Fruit fly (Drosophila melanogaster) whole organism, embryonic: Measurements from ENCODE around the gene CG15543.

Experiments
- Ada2b ChIP-seq: fragments of 200-800 bp; sonication (Bioruptor generic); IDR thresholded peaks from 2 replicates; pipeline ENCODE4 v1.3.6; 2022; ENCODE audit warnings: missing biosample characterization, missing genetic modification characterization
- Aef1 ChIP-seq: fragments of 200-800 bp; sonication (Bioruptor generic); IDR thresholded peaks from 3 replicates; pipeline ENCODE4 v1.3.6; 2022; ENCODE audit warnings: missing biosample characterization, missing genetic modification characterization
- B-H1 ChIP-seq: fragments of 200-800 bp; sonication (Bioruptor generic); IDR thresholded peaks from 3 replicates; pipeline ENCODE4 v1.3.6; 2022; ENCODE audit warnings: missing biosample characterization, missing genetic modification characterization
- CG1024 ChIP-seq: fragments of 200-800 bp; sonication (Bioruptor generic); IDR thresholded peaks from 2 replicates; pipeline ENCODE4 v1.3.6; 2022; ENCODE audit warnings: missing biosample characterization, missing genetic modification characterization
- CG10654 ChIP-seq: fragments of 200-800 bp; sonication (Bioruptor generic); optimal IDR thresholded peaks from 2 replicates; lab custom pipeline; 2016; ENCODE audit warnings: missing biosample characterization, missing genetic modification characterization
- CG11504 ChIP-seq: fragments of 200-800 bp; sonication (Bioruptor generic); optimal IDR thresholded peaks from 3 replicates; lab custom pipeline; 2019; ENCODE audit warnings: missing biosample characterization, mild to moderate bottlenecking, missing genetic modification characterization, moderate library complexity
- CG11723 ChIP-seq: fragments of 200-800 bp; sonication (Bioruptor generic); optimal IDR thresholded peaks from 2 replicates; lab custom pipeline; 2017; ENCODE audit warnings: missing biosample characterization, mild to moderate bottlenecking, missing genetic modification characterization
- CG12391 ChIP-seq: fragments of 200-800 bp; sonication (Bioruptor generic); optimal IDR thresholded peaks from 3 replicates; lab custom pipeline; 2018; ENCODE audit warnings: missing biosample characterization, mild to moderate bottlenecking, missing genetic modification characterization, moderate library complexity
- CG12769 ChIP-seq: fragments of 200-800 bp; sonication (Bioruptor generic); optimal IDR thresholded peaks from 2 replicates; lab custom pipeline; 2019; ENCODE audit warnings: missing biosample characterization, mild to moderate bottlenecking, missing genetic modification characterization, moderate library complexity
- CG15514 ChIP-seq: fragments of 200-800 bp; sonication (Bioruptor generic); optimal IDR thresholded peaks from 3 replicates; lab custom pipeline; 2017; ENCODE audit warnings: missing biosample characterization, missing genetic modification characterization, mild to moderate bottlenecking, moderate library complexity, missing genetic modification reagents
- CG17802 ChIP-seq: fragments of 200-800 bp; sonication (Bioruptor generic); optimal IDR thresholded peaks from 2 replicates; lab custom pipeline; 2018; ENCODE audit warnings: missing biosample characterization, mild to moderate bottlenecking, missing genetic modification characterization, moderate library complexity
- CG2120 ChIP-seq: fragments of 200-800 bp; sonication (Bioruptor generic); optimal IDR thresholded peaks from 3 replicates; lab custom pipeline; 2016; ENCODE audit warnings: missing biosample characterization, missing genetic modification characterization
- CG31441 ChIP-seq: fragments of 200-800 bp; sonication (Bioruptor generic); IDR thresholded peaks from 2 replicates; pipeline ENCODE4 v1.3.6; 2022; ENCODE audit warnings: missing biosample characterization, missing genetic modification characterization
- CG3281 ChIP-seq: fragments of 200-800 bp; sonication (Bioruptor generic); optimal IDR thresholded peaks from 3 replicates; lab custom pipeline; 2017; ENCODE audit warnings: missing biosample characterization, mild to moderate bottlenecking, missing genetic modification characterization
- CG4404 ChIP-seq: fragments of 200-800 bp; sonication (Bioruptor generic); IDR thresholded peaks from 2 replicates; pipeline ENCODE4 v1.3.6; 2022; ENCODE audit warnings: missing biosample characterization, missing genetic modification characterization
- CG4424 ChIP-seq: fragments of 200-800 bp; sonication (Bioruptor generic); optimal IDR thresholded peaks from 3 replicates; lab custom pipeline; 2016; ENCODE audit warnings: missing biosample characterization, missing genetic modification characterization
- CG4820 ChIP-seq: fragments of 200-800 bp; sonication (Bioruptor generic); optimal IDR thresholded peaks from 3 replicates; lab custom pipeline; 2016; ENCODE audit warnings: missing biosample characterization, missing genetic modification characterization
- CG6689 ChIP-seq: fragments of 200-800 bp; sonication (Bioruptor generic); IDR thresholded peaks from 2 replicates; pipeline ENCODE4 v1.3.6; 2022; ENCODE audit warnings: missing biosample characterization, missing genetic modification characterization
- CG7839 ChIP-seq: fragments of 200-800 bp; sonication (Bioruptor generic); optimal IDR thresholded peaks from 3 replicates; lab custom pipeline; 2018; ENCODE audit warnings: missing biosample characterization, mild to moderate bottlenecking, missing genetic modification characterization, moderate library complexity
- Dbx ChIP-seq: fragments of 200-800 bp; sonication (Bioruptor generic); IDR thresholded peaks from 3 replicates; pipeline ENCODE4 v1.3.6; 2022; ENCODE audit warnings: missing biosample characterization, missing genetic modification characterization
- Doc3 ChIP-seq: fragments of 200-800 bp; sonication (Bioruptor generic); IDR thresholded peaks from 3 replicates; pipeline ENCODE4 v1.3.6; 2022; ENCODE audit warnings: missing biosample characterization, missing genetic modification characterization; ENCODE audit not compliant: partially characterized antibody
- Dref ChIP-seq: fragments of 200-800 bp; sonication (Bioruptor generic); IDR thresholded peaks from 2 replicates; pipeline ENCODE4 v1.3.6; 2022; ENCODE audit warnings: missing biosample characterization, missing genetic modification characterization
- Ets65A ChIP-seq: fragments of 200-800 bp; sonication (Bioruptor generic); peaks from one replicate; lab custom pipeline; 2016; ENCODE audit warnings: missing biosample characterization, missing genetic modification characterization
- Fer2 ChIP-seq: fragments of 200-800 bp; sonication (Bioruptor generic); optimal IDR thresholded peaks from 2 replicates; lab custom pipeline; 2018; ENCODE audit warnings: missing biosample characterization, mild to moderate bottlenecking, missing genetic modification characterization, moderate library complexity
- H2.0 ChIP-seq: fragments of 200-800 bp; sonication (Bioruptor generic); IDR thresholded peaks from 2 replicates; pipeline ENCODE4 v1.3.6; 2022; ENCODE audit warnings: missing biosample characterization, missing genetic modification characterization
- HLH3B ChIP-seq: fragments of 200-800 bp; sonication (Bioruptor generic); IDR thresholded peaks from 2 replicates; pipeline ENCODE4 v1.3.6; 2022; ENCODE audit warnings: missing biosample characterization, missing genetic modification characterization
- Jarid2 ChIP-seq: fragments of 200-800 bp; sonication (Bioruptor generic); optimal IDR thresholded peaks from 3 replicates; lab custom pipeline; 2017; ENCODE audit warnings: mild to moderate bottlenecking, missing biosample characterization, missing genetic modification reagents, missing genetic modification characterization
- Kr ChIP-seq: fragments of 200-800 bp; sonication (Bioruptor generic); optimal IDR thresholded peaks from 2 replicates; lab custom pipeline; 2017; ENCODE audit warnings: missing biosample characterization, mild to moderate bottlenecking, missing genetic modification characterization
- Lhr ChIP-seq: fragments of 200-800 bp; sonication (Bioruptor generic); optimal IDR thresholded peaks from 3 replicates; lab custom pipeline; 2017; ENCODE audit warnings: mild to moderate bottlenecking, missing biosample characterization, missing genetic modification reagents, missing genetic modification characterization
- Med ChIP-seq: fragments of 200-800 bp; sonication (Bioruptor generic); peaks from one replicate; lab custom pipeline; 2016; ENCODE audit warnings: missing biosample characterization, missing genetic modification characterization, mild to moderate bottlenecking, inconsistent platforms, moderate library complexity
- Meics ChIP-seq: fragments of 200-800 bp; sonication (Bioruptor generic); optimal IDR thresholded peaks from 2 replicates; lab custom pipeline; 2017; ENCODE audit warnings: missing biosample characterization, mild to moderate bottlenecking, missing genetic modification characterization
- NfI ChIP-seq: fragments of 200-800 bp; sonication (Bioruptor generic); optimal IDR thresholded peaks from 3 replicates; lab custom pipeline; 2018; ENCODE audit warnings: missing biosample characterization, mild to moderate bottlenecking, missing genetic modification characterization, moderate library complexity
- Oaz ChIP-seq: fragments of 200-800 bp; sonication (Bioruptor generic); IDR thresholded peaks from 2 replicates; pipeline ENCODE4 v1.3.6; 2022; ENCODE audit warnings: missing biosample characterization, missing genetic modification characterization
- Sox102F ChIP-seq: fragments of 200-800 bp; sonication (Bioruptor generic); optimal IDR thresholded peaks from 2 replicates; lab custom pipeline; 2018; ENCODE audit warnings: missing biosample characterization, mild to moderate bottlenecking, missing genetic modification characterization, moderate library complexity
- Stat92E ChIP-seq, 3 experiments: fragments of >200 bp in 2 of 3; fragments of 200-800 bp in 1 of 3; sonication (Bioruptor generic) in 1 of 3; optimal IDR thresholded peaks; 2 replicates each; lab custom pipeline; 2017 to 2019; ENCODE audit warnings: missing biosample characterization in 3 of 3, missing genetic modification characterization in 3 of 3, mild to moderate bottlenecking in 1 of 3, moderate library complexity in 1 of 3
- az2 ChIP-seq: fragments of 200-800 bp; sonication (Bioruptor generic); optimal IDR thresholded peaks from 3 replicates; lab custom pipeline; 2016; ENCODE audit warnings: missing biosample characterization, missing genetic modification characterization
- bcd ChIP-seq: fragments of 200-800 bp; sonication (Bioruptor generic); optimal IDR thresholded peaks from 2 replicates; lab custom pipeline; 2017; ENCODE audit warnings: missing biosample characterization, mild to moderate bottlenecking, missing genetic modification characterization
- ci ChIP-seq: fragments of 200-800 bp; sonication (Bioruptor generic); IDR thresholded peaks from 3 replicates; pipeline ENCODE4 v1.3.6; 2022; ENCODE audit warnings: missing biosample characterization, missing genetic modification characterization
- corto ChIP-seq: fragments of 200-800 bp; sonication (Bioruptor generic); optimal IDR thresholded peaks from 2 replicates; lab custom pipeline; 2016; ENCODE audit warnings: missing biosample characterization, mild to moderate bottlenecking, missing genetic modification characterization, moderate library complexity
- gcm ChIP-seq: fragments of 200-800 bp; sonication (Bioruptor generic); optimal IDR thresholded peaks from 2 replicates; lab custom pipeline; 2019; ENCODE audit warnings: missing biosample characterization, mild to moderate bottlenecking, missing genetic modification characterization, moderate library complexity
- h ChIP-seq: fragments of >200 bp; optimal IDR thresholded peaks from 2 replicates; lab custom pipeline; 2017
- lab ChIP-seq: fragments of 200-800 bp; sonication (Bioruptor generic); optimal IDR thresholded peaks from 3 replicates; lab custom pipeline; 2017; ENCODE audit warnings: missing biosample characterization, missing genetic modification characterization, mild to moderate bottlenecking, moderate library complexity, missing genetic modification reagents
- lilli ChIP-seq: fragments of 200-800 bp; sonication (Bioruptor generic); optimal IDR thresholded peaks from 3 replicates; lab custom pipeline; 2016; ENCODE audit warnings: missing biosample characterization, missing genetic modification characterization
- lmd ChIP-seq: fragments of 200-800 bp; sonication (Bioruptor generic); IDR thresholded peaks from 2 replicates; pipeline ENCODE4 v1.3.6; 2022; ENCODE audit warnings: missing biosample characterization, missing genetic modification characterization
- luna ChIP-seq: fragments of 200-800 bp; sonication (Bioruptor generic); optimal IDR thresholded peaks from 2 replicates; lab custom pipeline; 2016; ENCODE audit warnings: missing biosample characterization, missing genetic modification characterization
- pan ChIP-seq, 4 experiments: fragments of >200 bp in 3 of 4; fragments of 200-800 bp in 1 of 4; sonication (Bioruptor generic) in 1 of 4; optimal IDR thresholded peaks in 3 of 4; IDR thresholded peaks in 1 of 4; 2 replicates each; pipeline versions ENCODE4 v1.3.6 to Lab custom; 2017 to 2022; ENCODE audit warnings: missing biosample characterization in 2 of 4, missing genetic modification characterization in 2 of 4, mixed read lengths in 1 of 4
- ranshi ChIP-seq: fragments of 200-800 bp; sonication (Bioruptor generic); IDR thresholded peaks from 2 replicates; pipeline ENCODE4 v1.3.6; 2022; ENCODE audit warnings: missing biosample characterization, missing genetic modification characterization
- row ChIP-seq: fragments of 200-800 bp; sonication (Bioruptor generic); IDR thresholded peaks from 3 replicates; pipeline ENCODE4 v1.3.6; 2022; ENCODE audit warnings: missing biosample characterization, missing genetic modification characterization
- sens ChIP-seq: fragments of 200-800 bp; sonication (Bioruptor generic); peaks from one replicate; lab custom pipeline; 2016; ENCODE audit warnings: missing biosample characterization, missing genetic modification characterization
- slbo ChIP-seq: fragments of 200-800 bp; sonication (Bioruptor generic); IDR thresholded peaks from 2 replicates; pipeline ENCODE4 v1.3.6; 2022; ENCODE audit warnings: missing biosample characterization, missing genetic modification characterization

The CG15543 gene

dm6 chr3R:30709270-30709669 lies 33.4 kb upstream of the CG15543 start (continued):
- TF ChIP-seq Doc3 (GFP tag; lab: Robert Waterston, UW) (no peak), B-H1 (GFP tag; lab: Robert Waterston, UW) (no peak), H2.0 (GFP tag; lab: Robert Waterston, UW) (0 out of 2 replicates have a peak, but pooled peaks have one; percentile 29), Med (GFP tag; lab: Kevin White, UChicago) (no peak), row (GFP tag; lab: Robert Waterston, UW) (peak; percentile 57; the same call in 2 of the 3 replicates), Jarid2 (no peak), Kr (GFP tag; lab: Kevin White, UChicago) (no peak), Meics (GFP tag; lab: Kevin White, UChicago) (peak; percentile 23), luna (GFP tag; lab: Kevin White, UChicago) (no peak), CG17802 (tag; lab: Kevin White, UChicago) (no peak), CG4820 (GFP tag; lab: Kevin White, UChicago) (peak; percentile 3), CG15514 (GFP tag; lab: Kevin White, UChicago) (peak; percentile 15), Dbx (GFP tag; lab: Robert Waterston, UW) (0 out of 3 replicates have a peak, but pooled peaks have one; percentile 37), h (lab: Kevin White, UChicago) (no peak), ranshi (GFP tag; lab: Robert Waterston, UW) (peak; percentile 59; the same call in 1 of the 2 replicates), Aef1 (GFP tag; lab: Robert Waterston, UW) (peak; percentile 12; the same call in 1 of the 3 replicates), CG10654 (GFP tag; lab: Kevin White, UChicago) (no peak), Lhr (GFP tag; lab: Kevin White, UChicago) (no peak), Dref (no peak), az2 (GFP tag; lab: Kevin White, UChicago) (no peak), CG7839 (tag; lab: Kevin White, UChicago) (peak; percentile 6), Ets65A (GFP tag; lab: Kevin White, UChicago) (peak; percentile 77), sens (GFP tag; lab: Kevin White, UChicago) (peak; percentile 74), CG12391 (tag; lab: Kevin White, UChicago) (peak; percentile 8), CG1024 (GFP tag; lab: Robert Waterston, UW) (no peak), CG4424 (peak; percentile 16), CG31441 (GFP tag; lab: Robert Waterston, UW) (0 out of 2 replicates have a peak, but pooled peaks have one; percentile 15), CG12769 (peak; percentile 2), corto (GFP tag; lab: Kevin White, UChicago) (no peak), CG4404 (GFP tag; lab: Robert Waterston, UW) (0 out of 2 replicates have a peak, but pooled peaks have one; percentile 13), bcd (GFP tag; lab: Kevin White, UChicago) (peak; percentile 3), pan (optimal IDR thresholded peaks at IDR 0.05; lab: Kevin White, UChicago) (no peak), pan (GFP tag; optimal IDR thresholded peaks at IDR 0.05 in 1 of 2, IDR thresholded peaks at IDR 0.05 in 1 of 2) (peak in 1 of 2 experiments; percentile 52), Stat92E (GFP tag; optimal IDR thresholded peaks at IDR 0.05; lab: Kevin White, UChicago) (no peak), CG2120 (GFP tag; lab: Kevin White, UChicago) (peak; percentile 36), HLH3B (GFP tag; lab: Robert Waterston, UW) (no peak), NfI (no peak), lab (GFP tag; lab: Kevin White, UChicago) (peak; percentile 45), Oaz (GFP tag; lab: Robert Waterston, UW) (no peak), ci (GFP tag; lab: Robert Waterston, UW) (0 out of 3 replicates have a peak, but pooled peaks have one; percentile 32), lmd (GFP tag; lab: Robert Waterston, UW) (peak; percentile 21; the same call in 1 of the 2 replicates), CG6689 (GFP tag; lab: Robert Waterston, UW) (0 out of 2 replicates have a peak, but pooled peaks have one; percentile 29), CG11723 (GFP tag; lab: Kevin White, UChicago) (no peak), gcm (GFP tag; lab: Kevin White, UChicago) (no peak), Ada2b (GFP tag; lab: Robert Waterston, UW) (peak; percentile 29; the same call in 1 of the 2 replicates), slbo (GFP tag; lab: Robert Waterston, UW) (peak; percentile 52), CG3281 (GFP tag; lab: Kevin White, UChicago) (peak; percentile 6), Fer2 (tag; lab: Kevin White, UChicago) (no peak), lilli (GFP tag; lab: Kevin White, UChicago) (peak; percentile 10), Sox102F (GFP tag; lab: Kevin White, UChicago) (peak; percentile 31), CG11504 (tag; lab: Kevin White, UChicago) (peak; percentile 29)
